Worm (Caenorhabditis elegans): ENCODE measurements around the gene rpl-36.
A peak's percentile ranks its signal among the peaks of the same experiment; 100 is the strongest.

rpl-36 gene

DNA sequence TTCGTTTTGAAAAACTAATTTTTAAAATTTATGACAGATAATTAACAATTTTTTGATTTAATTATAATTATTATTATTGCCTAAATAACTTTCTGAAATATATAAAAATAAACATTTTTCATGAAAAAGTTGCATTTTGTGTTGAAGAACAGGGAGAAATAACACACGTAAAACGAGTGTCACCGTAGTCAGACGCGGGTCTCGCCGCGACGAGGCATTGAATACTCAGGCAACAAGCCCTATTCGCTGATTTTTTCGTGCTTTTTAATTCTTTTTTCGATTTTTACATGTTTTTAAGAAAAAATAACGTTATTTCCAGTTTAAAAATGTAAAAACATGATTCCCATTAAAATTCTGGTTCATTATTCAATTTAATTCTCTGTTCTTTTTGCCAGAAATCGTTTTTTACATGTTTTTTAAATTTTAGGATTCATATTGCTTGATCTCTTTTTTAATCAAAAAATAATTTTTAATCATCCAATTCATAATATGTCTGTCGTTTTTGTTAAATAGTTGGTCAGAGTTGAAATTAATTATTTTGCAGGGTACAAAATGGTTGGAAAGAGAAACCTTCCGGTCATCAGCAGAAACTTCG, 27.9 kb downstream of the rpl-36 start, which contains the start of gene rpl-6 (continued):
- no peak for TF ChIP-seq ccch-3 (GFP tag; optimal IDR thresholded peaks at IDR 0.05)
- TF ChIP-seq pbrm-1 (GFP tag; IDR thresholded peaks at IDR 0.05), result peak; percentile 72
- no peak for TF ChIP-seq aptf-3 (GFP tag; IDR thresholded peaks at IDR 0.05)
- TF ChIP-seq ceh-27 (GFP tag; optimal IDR thresholded peaks at IDR 0.05), result peak; percentile 82
- peak in 1 of 2 experiments; percentile 42 for TF ChIP-seq let-607 (tag; optimal IDR thresholded peaks at IDR 0.05)
- TF ChIP-seq hmg-20 (GFP tag; IDR thresholded peaks at IDR 0.05), result no peak
- TF ChIP-seq attf-3 (GFP tag; conservative IDR thresholded peaks at IDR 0.05), result peak; percentile 74
- TF ChIP-seq somi-1 (GFP tag; optimal IDR thresholded peaks at IDR 0.05), result no peak
- TF ChIP-seq nhr-27 (tag; optimal IDR thresholded peaks at IDR 0.05), result no peak
- TF ChIP-seq lsl-1 (GFP tag; optimal IDR thresholded peaks at IDR 0.05), result peak; percentile 91
- no peak for TF ChIP-seq F57C9.4 (tag; optimal IDR thresholded peaks at IDR 0.05)
- peak; percentile 68 for TF ChIP-seq efl-1 (GFP tag; optimal IDR thresholded peaks at IDR 0.05)
- TF ChIP-seq dpff-1 (tag; optimal IDR thresholded peaks at IDR 0.05), result no peak
- no peak for TF ChIP-seq bed-1 (GFP tag; IDR thresholded peaks at IDR 0.05)
- no peak for TF ChIP-seq mel-28 (tag; optimal IDR thresholded peaks at IDR 0.05; ENCODE audit: borderline replicate concordance)
- TF ChIP-seq Y53F4B.3 (GFP tag; IDR thresholded peaks at IDR 0.05), result no peak
- TF ChIP-seq T07F8.4 (tag; optimal IDR thresholded peaks at IDR 0.05), result no peak
- TF ChIP-seq lin-26 (GFP tag; IDR thresholded peaks at IDR 0.05), result no peak
- peak; percentile 88 for TF ChIP-seq tlf-1 (GFP tag; optimal IDR thresholded peaks at IDR 0.05)
- TF ChIP-seq madf-6 (GFP tag; IDR thresholded peaks at IDR 0.05), result peak; percentile 83
- peak; percentile 2 for TF ChIP-seq ama-1 (optimal IDR thresholded peaks at IDR 0.05)
- TF ChIP-seq ama-1 (GFP tag; optimal IDR thresholded peaks at IDR 0.05), result peak in 1 of 2 experiments; percentile 29
- no peak for TF ChIP-seq ztf-26 (tag; optimal IDR thresholded peaks at IDR 0.05)
- no peak for TF ChIP-seq ceh-40 (GFP tag; IDR thresholded peaks at IDR 0.05)
- TF ChIP-seq F37B4.10 (GFP tag; IDR thresholded peaks at IDR 0.05), result no peak
- peak; percentile 84 for TF ChIP-seq Y53G8AR.9 (GFP tag; conservative IDR thresholded peaks at IDR 0.05)
- TF ChIP-seq B0019.2 (GFP tag; conservative IDR thresholded peaks at IDR 0.05), result no peak; the same call in 1 of the 2 replicates
- no peak for TF ChIP-seq ets-4 (GFP tag; optimal IDR thresholded peaks at IDR 0.05)
- TF ChIP-seq F49E8.2 (tag; optimal IDR thresholded peaks at IDR 0.05; ENCODE audit: insufficient read depth), result peak; percentile 47
- TF ChIP-seq F10E7.11 (tag; optimal IDR thresholded peaks at IDR 0.05), result no peak
- no peak for TF ChIP-seq hlh-26 (GFP tag; conservative IDR thresholded peaks at IDR 0.05)

DNA sequence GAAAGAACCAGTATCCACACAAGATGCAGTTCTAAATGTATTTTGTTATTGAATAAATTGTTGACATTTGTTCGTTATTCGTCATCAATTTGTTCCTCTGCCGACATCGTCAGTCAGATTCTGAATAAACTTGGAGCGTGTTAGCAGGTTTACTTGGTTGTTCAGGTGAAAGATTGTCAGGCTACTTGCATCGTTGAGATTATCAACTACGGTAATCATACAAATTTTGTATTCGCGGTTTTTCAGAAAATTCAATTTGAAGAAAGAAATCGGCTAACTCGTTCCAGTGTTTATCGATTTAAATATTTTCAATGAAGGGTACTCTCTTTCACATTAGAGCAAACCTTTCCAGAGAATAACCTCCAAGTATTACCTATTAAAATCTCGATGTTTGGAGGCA, 29.7 kb downstream of the rpl-36 start, which contains the start of gene R151.2:
Gene R151.2, plus strand, starts transcription at position 247 of the 400 bp plus-strand sequence.
- no peak for TF ChIP-seq ceh-27 (GFP tag; optimal IDR thresholded peaks at IDR 0.05)
- TF ChIP-seq atf-7 (tag; optimal IDR thresholded peaks at IDR 0.05), result no peak
- no peak for TF ChIP-seq ceh-91 (GFP tag; IDR thresholded peaks at IDR 0.05)
- TF ChIP-seq ztf-25 (GFP tag; IDR thresholded peaks at IDR 0.05), result no peak
- no peak for TF ChIP-seq ceh-58 (GFP tag; IDR thresholded peaks at IDR 0.05)
- TF ChIP-seq lsl-1 (GFP tag; optimal IDR thresholded peaks at IDR 0.05), result peak; percentile 42
- no peak for TF ChIP-seq nhr-80 (tag; optimal IDR thresholded peaks at IDR 0.05)
- TF ChIP-seq madf-10 (tag; optimal IDR thresholded peaks at IDR 0.05), result no peak
- no peak for TF ChIP-seq nhr-27 (tag; optimal IDR thresholded peaks at IDR 0.05)
- TF ChIP-seq bed-2 (GFP tag; IDR thresholded peaks at IDR 0.05), result no peak
- no peak for TF ChIP-seq attf-5 (GFP tag; optimal IDR thresholded peaks at IDR 0.05)
- TF ChIP-seq F57C9.4 (tag; optimal IDR thresholded peaks at IDR 0.05), result no peak
- TF ChIP-seq lin-26 (GFP tag; IDR thresholded peaks at IDR 0.05), result 0 out of 2 replicates have a peak, but pooled peaks have one; percentile 39
- peak; percentile 38 for TF ChIP-seq F33H1.4 (GFP tag; IDR thresholded peaks at IDR 0.05)
- TF ChIP-seq snpc-1.1 (tag; optimal IDR thresholded peaks at IDR 0.05; ENCODE audit: insufficient read depth), result no peak
- no peak for TF ChIP-seq B0019.2 (GFP tag; conservative IDR thresholded peaks at IDR 0.05)
- no peak for TF ChIP-seq tbp1 (GFP tag; optimal IDR thresholded peaks at IDR 0.05)
- peak; percentile 57 for TF ChIP-seq F49E8.2 (tag; optimal IDR thresholded peaks at IDR 0.05; ENCODE audit: insufficient read depth)
- TF ChIP-seq snpc-4 (GFP tag; optimal IDR thresholded peaks at IDR 0.05), result no peak
- TF ChIP-seq snpc-4 (tag; optimal IDR thresholded peaks at IDR 0.05), result peak in 1 of 4 experiments; percentile 3
- peak; percentile 53 for TF ChIP-seq lin-54 (GFP tag; optimal IDR thresholded peaks at IDR 0.05)
- TF ChIP-seq madf-6 (GFP tag; IDR thresholded peaks at IDR 0.05), result 0 out of 2 replicates have a peak, but pooled peaks have one; percentile 28
- no peak for TF ChIP-seq egrh-3 (GFP tag; IDR thresholded peaks at IDR 0.05)
- TF ChIP-seq K12H6.12 (tag; optimal IDR thresholded peaks at IDR 0.05), result no peak
- TF ChIP-seq F39B2.1 (GFP tag; IDR thresholded peaks at IDR 0.05), result no peak
